Worm (Caenorhabditis elegans): ENCODE results near the gene srbc-66.
"Not testable (repeated sequence)": the region's sequence is repeated elsewhere in the genome, so short reads cannot be mapped to it uniquely, and the experiment has no call there.

Gene srbc-66

ce11 chrV:3557422-3557821 lies 26.9 kb downstream of the srbc-66 start, which contains the start of gene grl-31:
TSS of gene grl-31 (minus strand) at chrV:3557778.
- TF ChIP-seq unc-39 (tag; optimal IDR thresholded peaks at IDR 0.05) (no peak), nhr-43 (tag; optimal IDR thresholded peaks at IDR 0.05; ENCODE audit: poor library complexity, severe bottlenecking) (no peak), mml-1 (tag; optimal IDR thresholded peaks at IDR 0.05) (no peak), nhr-28 (tag; optimal IDR thresholded peaks at IDR 0.05) (no peak), ama-1 (optimal IDR thresholded peaks at IDR 0.05) (no peak), daf-12 (tag; optimal IDR thresholded peaks at IDR 0.05) (no peak), nhr-11 (tag; optimal IDR thresholded peaks at IDR 0.05) (no peak), ztf-4 (tag; optimal IDR thresholded peaks at IDR 0.05) (no peak), fkh-10 (GFP tag; optimal IDR thresholded peaks at IDR 0.05) (no peak)

- TF ChIP-seq nhr-77 (tag; optimal IDR thresholded peaks at IDR 0.05); nhr-11 (tag; optimal IDR thresholded peaks at IDR 0.05); sea-2 (GFP tag; optimal IDR thresholded peaks at IDR 0.05): not testable (repeated sequence)
These were observed 28.2 kb downstream of the srbc-66 start, which contains the start of gene T24A6.1 for ce11 chrV:3558744-3559143. TSS of gene T24A6.1 (plus strand) at chrV:3559044.

ce11 chrV:3562824-3563223 lies 32.3 kb downstream of the srbc-66 start, which contains the start of gene T24A6.16:
TSS of gene T24A6.16 (minus strand) at chrV:3562924.
- not testable (repeated sequence) for TF ChIP-seq ceh-82 (tag; optimal IDR thresholded peaks at IDR 0.05); nhr-25 (tag; optimal IDR thresholded peaks at IDR 0.05); fkh-10 (GFP tag; optimal IDR thresholded peaks at IDR 0.05)

ce11 chrV:3564335-3564734 lies 33.8 kb downstream of the srbc-66 start, which contains the start of gene T24A6.17:
TSS of gene T24A6.17 (minus strand) at chrV:3564435.
- not testable (repeated sequence) for TF ChIP-seq fos-1, skn-1, ztf-11 (tag; optimal IDR thresholded peaks at IDR 0.05)

ce11 chrV:3570695-3571094 lies 40.2 kb downstream of the srbc-66 start, which contains the start of gene F40C5.2:
TSS of gene F40C5.2 (plus strand) at chrV:3570995.
- not testable (repeated sequence) for TF ChIP-seq jun-1 (tag; optimal IDR thresholded peaks at IDR 0.05); ama-1 (optimal IDR thresholded peaks at IDR 0.05); pqm-1 (tag; optimal IDR thresholded peaks at IDR 0.05)

ce11 chrV:3572408-3572807 lies 41.9 kb downstream of the srbc-66 start, which contains the start of gene F40C5.1:
TSS of gene F40C5.1 (plus strand) at chrV:3572708.
- TF ChIP-seq mdl-1, hmg-11, R02D3.7 (tag; optimal IDR thresholded peaks at IDR 0.05): not testable (repeated sequence)

ce11 chrV:3575759-3576158 lies 45.3 kb downstream of the srbc-66 start, which contains the start of gene grl-27:
TSS of gene grl-27 (minus strand) at chrV:3575859.
- TF ChIP-seq nhr-76 (tag; optimal IDR thresholded peaks at IDR 0.05) (no peak), lin-15B (tag; optimal IDR thresholded peaks at IDR 0.05) (no peak)

- no peak for TF ChIP-seq nhr-12 (tag; optimal IDR thresholded peaks at IDR 0.05)
- TF ChIP-seq aly-2 (tag; optimal IDR thresholded peaks at IDR 0.05) = no peak
- no peak for TF ChIP-seq ceh-82 (tag; optimal IDR thresholded peaks at IDR 0.05)
- no peak for TF ChIP-seq nhr-43 (tag; optimal IDR thresholded peaks at IDR 0.05; ENCODE audit: poor library complexity, severe bottlenecking)
- TF ChIP-seq elt-1 (tag; optimal IDR thresholded peaks at IDR 0.05) = no peak
- no peak for TF ChIP-seq nhr-67 (tag; optimal IDR thresholded peaks at IDR 0.05)
- TF ChIP-seq jun-1 (tag; optimal IDR thresholded peaks at IDR 0.05) = no peak
- TF ChIP-seq lsy-12 (tag; optimal IDR thresholded peaks at IDR 0.05) = no peak
- TF ChIP-seq sea-2 (GFP tag; optimal IDR thresholded peaks at IDR 0.05) = no peak
- TF ChIP-seq egl-5 (tag; optimal IDR thresholded peaks at IDR 0.05) = no peak
These were observed 48.3 kb downstream of the srbc-66 start, which contains the start of gene pygl-1 for ce11 chrV:3578813-3579212. TSS of gene pygl-1 (plus strand) at chrV:3579023.

All from whole organism, L3 larva.